Fruit fly (Drosophila melanogaster) whole organism, pupa: Measurements from ENCODE around the gene CG12438.

ENCODE experiments used
- CG10348 ChIP-seq: fragments of 200-800 bp; sonication (Bioruptor generic); IDR thresholded peaks from 2 replicates; pipeline ENCODE4 v1.3.6; 2022; ENCODE audit warnings: missing biosample characterization, missing genetic modification characterization
- CG12605 ChIP-seq: fragments of 200-800 bp; sonication (Bioruptor generic); IDR thresholded peaks from 2 replicates; pipeline ENCODE4 v1.3.6; 2022; ENCODE audit warnings: missing biosample characterization, missing genetic modification characterization
- CG13204 ChIP-seq: fragments of 200-800 bp; sonication (Bioruptor generic); optimal IDR thresholded peaks from 2 replicates; lab custom pipeline; 2018; ENCODE audit warnings: missing biosample characterization, mild to moderate bottlenecking, missing genetic modification characterization, moderate library complexity
- CG14655 ChIP-seq: fragments of 200-800 bp; sonication (Bioruptor generic); optimal IDR thresholded peaks from 3 replicates; lab custom pipeline; 2017; ENCODE audit warnings: mild to moderate bottlenecking, missing biosample characterization, missing genetic modification reagents, missing genetic modification characterization
- CG15710 ChIP-seq: fragments of 200-800 bp; sonication (Bioruptor generic); optimal IDR thresholded peaks from 2 replicates; lab custom pipeline; 2018; ENCODE audit warnings: missing biosample characterization, mild to moderate bottlenecking, missing genetic modification characterization, moderate library complexity
- CG17806 ChIP-seq: fragments of 200-800 bp; sonication (Bioruptor generic); optimal IDR thresholded peaks from 2 replicates; lab custom pipeline; 2018; ENCODE audit warnings: missing biosample characterization, mild to moderate bottlenecking, missing genetic modification characterization, moderate library complexity
- CG32121 ChIP-seq: fragments of 200-800 bp; sonication (Bioruptor generic); IDR thresholded peaks from 2 replicates; pipeline ENCODE4 v1.3.6; 2022; ENCODE audit warnings: missing biosample characterization, missing genetic modification characterization
- CG34367 ChIP-seq: fragments of 200-800 bp; sonication (Bioruptor generic); optimal IDR thresholded peaks from 2 replicates; lab custom pipeline; 2018; ENCODE audit warnings: missing biosample characterization, mild to moderate bottlenecking, missing genetic modification characterization
- CG4496 ChIP-seq: fragments of 200-800 bp; sonication (Bioruptor generic); IDR thresholded peaks from 3 replicates; pipeline ENCODE4 v1.3.6; 2022; ENCODE audit warnings: missing biosample characterization, missing genetic modification characterization
- CG8159 ChIP-seq: fragments of 200-800 bp; sonication (Bioruptor generic); optimal IDR thresholded peaks from 3 replicates; lab custom pipeline; 2018; ENCODE audit warnings: missing biosample characterization, mild to moderate bottlenecking, missing genetic modification characterization, moderate library complexity
- CG8301 ChIP-seq: fragments of 200-800 bp; sonication (Bioruptor generic); optimal IDR thresholded peaks from 2 replicates; lab custom pipeline; 2018; ENCODE audit warnings: missing biosample characterization, mild to moderate bottlenecking, missing genetic modification characterization
- CG9948 ChIP-seq: fragments of 200-800 bp; sonication (Bioruptor generic); optimal IDR thresholded peaks from 2 replicates; lab custom pipeline; 2018; ENCODE audit warnings: missing biosample characterization, mild to moderate bottlenecking, missing genetic modification characterization, moderate library complexity
- D1 ChIP-seq: fragments of 200-800 bp; sonication (Bioruptor generic); optimal IDR thresholded peaks from 2 replicates; lab custom pipeline; 2018; ENCODE audit warnings: missing biosample characterization, mild to moderate bottlenecking, missing genetic modification characterization, moderate library complexity
- EcR ChIP-seq: fragments of 200-800 bp; sonication (Bioruptor generic); optimal IDR thresholded peaks from 3 replicates; lab custom pipeline; 2019; ENCODE audit warnings: missing biosample characterization, missing genetic modification characterization, mild to moderate bottlenecking, moderate library complexity, missing genetic modification reagents
- Ets98B ChIP-seq: fragments of 200-800 bp; sonication (Bioruptor generic); IDR thresholded peaks from 2 replicates; pipeline ENCODE4 v1.3.6; 2022; ENCODE audit warnings: missing biosample characterization, missing genetic modification characterization
- Pif1A ChIP-seq: fragments of 200-800 bp; sonication (Bioruptor generic); optimal IDR thresholded peaks from 3 replicates; lab custom pipeline; 2016; ENCODE audit warnings: missing biosample characterization, missing genetic modification characterization
- Pif1B ChIP-seq: fragments of 200-800 bp; sonication (Bioruptor generic); optimal IDR thresholded peaks from 3 replicates; lab custom pipeline; 2016; ENCODE audit warnings: missing biosample characterization, missing genetic modification characterization
- Snoo ChIP-seq: fragments of 200-800 bp; sonication (Bioruptor generic); optimal IDR thresholded peaks from 3 replicates; lab custom pipeline; 2017; ENCODE audit warnings: missing biosample characterization, mild to moderate bottlenecking, missing genetic modification characterization, inconsistent platforms
- fd96Ca ChIP-seq: fragments of 200-800 bp; sonication (Bioruptor generic); IDR thresholded peaks from 3 replicates; pipeline ENCODE4 v1.3.6; 2022; ENCODE audit warnings: missing biosample characterization, missing genetic modification characterization
- gl ChIP-seq: fragments of 200-800 bp; sonication (Bioruptor generic); optimal IDR thresholded peaks from 2 replicates; lab custom pipeline; 2018; ENCODE audit warnings: missing biosample characterization, mild to moderate bottlenecking, missing genetic modification characterization
- rn ChIP-seq: fragments of 200-800 bp; sonication (Bioruptor generic); IDR thresholded peaks from 2 replicates; pipeline ENCODE4 v1.3.6; 2022; ENCODE audit warnings: missing biosample characterization, missing genetic modification characterization

CG12438 gene

dm6 chr2L:8787575-8787974 is 35.5 kb downstream of the CG12438 start:
- no peak for TF ChIP-seq CG10348 (GFP tag; lab: Robert Waterston, UW)
- no peak for TF ChIP-seq CG13204 (GFP tag; lab: Kevin White, UChicago)
- no peak for TF ChIP-seq gl (tag; lab: Kevin White, UChicago)
- no peak for TF ChIP-seq Pif1A
- no peak for TF ChIP-seq CG34367
- TF ChIP-seq EcR (GFP tag; lab: Kevin White, UChicago) = no peak
- TF ChIP-seq CG15710 (tag; lab: Kevin White, UChicago) = no peak
- no peak for TF ChIP-seq CG4496 (GFP tag; lab: Robert Waterston, UW)
- no peak for TF ChIP-seq Snoo (tag; lab: Kevin White, UChicago)
- no peak for TF ChIP-seq CG17806
- no peak for TF ChIP-seq fd96Ca
- TF ChIP-seq CG9948 (tag; lab: Kevin White, UChicago) = no peak
- TF ChIP-seq Pif1B (GFP tag; lab: Kevin White, UChicago) = no peak
- TF ChIP-seq CG14655 (GFP tag; lab: Kevin White, UChicago) = no peak
- no peak for TF ChIP-seq CG8159 (tag; lab: Kevin White, UChicago)
- TF ChIP-seq Ets98B (GFP tag; lab: Robert Waterston, UW) = no peak

dm6 chr2L:8791703-8792102 is 39.6 kb downstream of the CG12438 start:
- TF ChIP-seq Ets98B (GFP tag; lab: Robert Waterston, UW) (no peak), CG4496 (GFP tag; lab: Robert Waterston, UW) (no peak), D1 (tag; lab: Kevin White, UChicago) (no peak), rn (no peak), gl (tag; lab: Kevin White, UChicago) (no peak), CG8159 (tag; lab: Kevin White, UChicago) (no peak), Snoo (tag; lab: Kevin White, UChicago) (no peak), EcR (GFP tag; lab: Kevin White, UChicago) (no peak), CG14655 (GFP tag; lab: Kevin White, UChicago) (no peak), CG34367 (no peak)

- TF ChIP-seq Pif1A = no peak
- TF ChIP-seq Snoo (tag; lab: Kevin White, UChicago) = no peak
- no peak for TF ChIP-seq EcR (GFP tag; lab: Kevin White, UChicago)
- no peak for TF ChIP-seq CG17806
- no peak for TF ChIP-seq CG8301 (tag; lab: Kevin White, UChicago)
- no peak for TF ChIP-seq fd96Ca
- TF ChIP-seq CG14655 (GFP tag; lab: Kevin White, UChicago) = no peak
- TF ChIP-seq CG9948 (tag; lab: Kevin White, UChicago) = no peak
- no peak for TF ChIP-seq CG34367
- TF ChIP-seq D1 (tag; lab: Kevin White, UChicago) = no peak
- no peak for TF ChIP-seq CG10348 (GFP tag; lab: Robert Waterston, UW)
- no peak for TF ChIP-seq CG15710 (tag; lab: Kevin White, UChicago)
- TF ChIP-seq CG32121 (GFP tag; lab: Robert Waterston, UW) = no peak
- no peak for TF ChIP-seq CG13204 (GFP tag; lab: Kevin White, UChicago)
- no peak for TF ChIP-seq gl (tag; lab: Kevin White, UChicago)
- TF ChIP-seq Ets98B (GFP tag; lab: Robert Waterston, UW) = no peak
- no peak for TF ChIP-seq CG8159 (tag; lab: Kevin White, UChicago)
- no peak for TF ChIP-seq CG12605 (GFP tag; lab: Robert Waterston, UW)
These were observed 42.1 kb downstream of the CG12438 start for dm6 chr2L:8794151-8794550.

- no peak for TF ChIP-seq CG8159 (tag; lab: Kevin White, UChicago)
- TF ChIP-seq Ets98B (GFP tag; lab: Robert Waterston, UW) = no peak
- TF ChIP-seq gl (tag; lab: Kevin White, UChicago) = no peak
- TF ChIP-seq CG12605 (GFP tag; lab: Robert Waterston, UW) = no peak
- no peak for TF ChIP-seq Pif1A
- TF ChIP-seq CG14655 (GFP tag; lab: Kevin White, UChicago) = no peak
- TF ChIP-seq Snoo (tag; lab: Kevin White, UChicago) = no peak
- TF ChIP-seq CG32121 (GFP tag; lab: Robert Waterston, UW) = no peak
- TF ChIP-seq CG10348 (GFP tag; lab: Robert Waterston, UW) = no peak
- TF ChIP-seq rn = no peak
- no peak for TF ChIP-seq D1 (tag; lab: Kevin White, UChicago)
- TF ChIP-seq CG15710 (tag; lab: Kevin White, UChicago) = no peak
- TF ChIP-seq CG4496 (GFP tag; lab: Robert Waterston, UW) = no peak
- TF ChIP-seq CG13204 (GFP tag; lab: Kevin White, UChicago) = no peak
- no peak for TF ChIP-seq fd96Ca
- no peak for TF ChIP-seq Pif1B (GFP tag; lab: Kevin White, UChicago)
- no peak for TF ChIP-seq CG9948 (tag; lab: Kevin White, UChicago)
- no peak for TF ChIP-seq EcR (GFP tag; lab: Kevin White, UChicago)
These were observed 46.9 kb downstream of the CG12438 start for dm6 chr2L:8799009-8799408.
